Fruit fly (Drosophila melanogaster) whole organism, adult: Measurements from ENCODE around the gene Mettl4.

Source experiments
- CG11617 ChIP-seq: fragments of 200-800 bp; sonication (Bioruptor generic); optimal IDR thresholded peaks from 2 replicates; lab custom pipeline; 2017; ENCODE audit warnings: mild to moderate bottlenecking, missing biosample characterization, missing genetic modification reagents, missing genetic modification characterization
- CG12768 ChIP-seq: fragments of 200-800 bp; sonication (Bioruptor generic); optimal IDR thresholded peaks from 2 replicates; lab custom pipeline; 2017; ENCODE audit warnings: missing biosample characterization, missing genetic modification characterization, mild to moderate bottlenecking, moderate library complexity, missing genetic modification reagents
- CG33017 ChIP-seq: fragments of 200-800 bp; sonication (Bioruptor generic); optimal IDR thresholded peaks from 2 replicates; lab custom pipeline; 2018; ENCODE audit warnings: missing biosample characterization, mild to moderate bottlenecking, missing genetic modification characterization, moderate library complexity
- CG5204 ChIP-seq: fragments of 200-800 bp; sonication (Bioruptor generic); optimal IDR thresholded peaks from 2 replicates; lab custom pipeline; 2016; ENCODE audit warnings: missing biosample characterization, missing genetic modification characterization
- CG7045 ChIP-seq: fragments of 200-800 bp; sonication (Bioruptor generic); optimal IDR thresholded peaks from 2 replicates; lab custom pipeline; 2017; ENCODE audit warnings: missing biosample characterization, mild to moderate bottlenecking, missing genetic modification characterization
- Clk ChIP-seq: fragments of 200-800 bp; sonication (Bioruptor generic); optimal IDR thresholded peaks from 2 replicates; lab custom pipeline; 2017; ENCODE audit warnings: missing biosample characterization, missing genetic modification characterization
- Hr96 ChIP-seq: fragments of 200-800 bp; sonication (Bioruptor generic); optimal IDR thresholded peaks from 2 replicates; lab custom pipeline; 2016; ENCODE audit warnings: missing biosample characterization, missing genetic modification characterization
- Mnt ChIP-seq: fragments of 200-800 bp; sonication (Bioruptor generic); optimal IDR thresholded peaks from 2 replicates; lab custom pipeline; 2016; ENCODE audit warnings: missing biosample characterization, mild to moderate bottlenecking, missing genetic modification characterization
- bab1 ChIP-seq: fragments of 200-800 bp; sonication (Bioruptor generic); optimal IDR thresholded peaks from 3 replicates; lab custom pipeline; 2019; ENCODE audit warnings: missing biosample characterization, mild to moderate bottlenecking, missing genetic modification characterization, moderate library complexity
- cic ChIP-seq: fragments of 200-800 bp; sonication (Bioruptor generic); optimal IDR thresholded peaks from 2 replicates; lab custom pipeline; 2017; ENCODE audit warnings: missing biosample characterization, mild to moderate bottlenecking, missing genetic modification characterization, moderate library complexity
- cnc ChIP-seq, 2 experiments: fragments of >200 bp; optimal IDR thresholded peaks; 2 replicates each; lab custom pipeline; 2017
- kay ChIP-seq: fragments of 200-800 bp; sonication (Bioruptor generic); peaks from one replicate; lab custom pipeline; 2016; ENCODE audit warnings: missing biosample characterization, missing genetic modification characterization, borderline replicate concordance
- ovo ChIP-seq: fragments of 200-800 bp; sonication (Bioruptor generic); optimal IDR thresholded peaks from 2 replicates; lab custom pipeline; 2016; ENCODE audit warnings: missing biosample characterization, missing genetic modification characterization
- tj ChIP-seq: fragments of 200-800 bp; sonication (Bioruptor generic); optimal IDR thresholded peaks from 3 replicates; lab custom pipeline; 2017; ENCODE audit warnings: missing biosample characterization, mild to moderate bottlenecking, missing genetic modification characterization, moderate library complexity

DNA sequence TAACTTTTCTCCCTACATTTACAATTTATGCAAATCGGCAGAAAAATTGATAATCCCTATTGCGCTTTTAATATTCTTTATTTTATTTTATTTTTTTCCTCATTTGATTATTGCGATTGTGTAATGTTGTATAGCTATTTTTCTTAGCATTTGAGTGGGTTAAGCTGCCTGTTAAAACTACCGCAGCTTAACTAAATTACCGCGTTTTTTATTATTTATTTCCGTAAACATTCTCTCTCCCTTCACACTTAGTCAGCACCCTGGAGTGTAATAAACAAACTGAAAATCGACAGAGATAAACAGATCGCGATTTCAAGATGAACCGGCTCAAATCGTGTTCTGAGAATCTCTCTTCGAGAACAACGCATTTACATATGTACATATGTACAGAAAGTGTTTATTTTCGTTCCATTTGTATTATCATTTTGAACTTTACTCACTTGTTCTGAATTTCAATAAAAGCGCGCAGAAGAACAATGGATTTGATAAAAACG is 4.1 kb upstream of the Mettl4 start:
- no peak for TF ChIP-seq CG5204
- TF ChIP-seq Hr96, result peak; percentile 5
- no peak for TF ChIP-seq cnc (optimal IDR thresholded peaks at IDR 0.05; lab: Kevin White, UChicago)
- TF ChIP-seq CG33017 (tag; lab: Kevin White, UChicago), result no peak
- TF ChIP-seq CG12768, result peak; percentile 13
- no peak for TF ChIP-seq CG11617
- peak; percentile 92 for TF ChIP-seq kay (GFP tag; lab: Kevin White, UChicago)
- TF ChIP-seq Mnt (GFP tag; lab: Kevin White, UChicago), result no peak
- TF ChIP-seq Clk, result no peak
- no peak for TF ChIP-seq ovo (GFP tag; lab: Kevin White, UChicago)
- no peak for TF ChIP-seq CG7045 (GFP tag; lab: Kevin White, UChicago)
- TF ChIP-seq cic (GFP tag; lab: Kevin White, UChicago), result peak; percentile 4
- no peak for TF ChIP-seq bab1 (GFP tag; lab: Kevin White, UChicago)
- peak; percentile 7 for TF ChIP-seq tj (GFP tag; lab: Kevin White, UChicago)
